Fruit fly (Drosophila melanogaster) whole organism, embryonic: ENCODE results near the gene SecS.

Experiments
- ATbp ChIP-seq: fragments of 200-800 bp; sonication (Bioruptor generic); optimal IDR thresholded peaks from 2 replicates; lab custom pipeline; 2017; ENCODE audit warnings: missing biosample characterization, mild to moderate bottlenecking, missing genetic modification characterization, missing genetic modification reagents
- Aef1 ChIP-seq: fragments of 200-800 bp; sonication (Bioruptor generic); IDR thresholded peaks from 3 replicates; pipeline ENCODE4 v1.3.6; 2022; ENCODE audit warnings: missing biosample characterization, missing genetic modification characterization
- CG10209 ChIP-seq: fragments of 200-800 bp; sonication (Bioruptor generic); optimal IDR thresholded peaks from 3 replicates; lab custom pipeline; 2017; ENCODE audit warnings: missing biosample characterization, mild to moderate bottlenecking, missing genetic modification characterization, missing genetic modification reagents
- CG10274 ChIP-seq: fragments of 200-800 bp; sonication (Bioruptor generic); optimal IDR thresholded peaks from 3 replicates; lab custom pipeline; 2017; ENCODE audit warnings: missing biosample characterization, mild to moderate bottlenecking, missing genetic modification characterization
- CG17328 ChIP-seq: fragments of 200-800 bp; sonication (Bioruptor generic); IDR thresholded peaks from 2 replicates; pipeline ENCODE4 v1.3.6; 2022; ENCODE audit warnings: missing biosample characterization, missing genetic modification characterization
- CG17829 ChIP-seq: fragments of 200-800 bp; optimal IDR thresholded peaks from 2 replicates; lab custom pipeline; 2019; ENCODE audit warnings: missing biosample characterization, mild to moderate bottlenecking, missing genetic modification characterization, moderate library complexity
- CG2116 ChIP-seq: fragments of 200-800 bp; sonication (Bioruptor generic); optimal IDR thresholded peaks from 3 replicates; lab custom pipeline; 2018; ENCODE audit warnings: missing biosample characterization, mild to moderate bottlenecking, missing genetic modification characterization
- CG2199 ChIP-seq: fragments of 200-800 bp; sonication (Bioruptor generic); IDR thresholded peaks from 3 replicates; pipeline ENCODE4 v1.3.6; 2022; ENCODE audit warnings: missing biosample characterization, missing genetic modification characterization
- CG2875 ChIP-seq: fragments of 200-800 bp; sonication (Bioruptor generic); optimal IDR thresholded peaks from 2 replicates; lab custom pipeline; 2017; ENCODE audit warnings: missing biosample characterization, mild to moderate bottlenecking, missing genetic modification characterization, missing genetic modification reagents
- CG32767 ChIP-seq: fragments of 200-800 bp; sonication (Bioruptor generic); IDR thresholded peaks from 2 replicates; pipeline ENCODE4 v1.3.6; 2022; ENCODE audit warnings: missing biosample characterization, missing genetic modification characterization
- CG3407 ChIP-seq: fragments of 200-800 bp; sonication (Bioruptor generic); optimal IDR thresholded peaks from 2 replicates; lab custom pipeline; 2018; ENCODE audit warnings: missing biosample characterization, mild to moderate bottlenecking, missing genetic modification characterization
- CG3995 ChIP-seq: fragments of 200-800 bp; sonication (Bioruptor generic); optimal IDR thresholded peaks from 3 replicates; lab custom pipeline; 2016; ENCODE audit warnings: missing biosample characterization, missing genetic modification characterization
- CG4328 ChIP-seq: fragments of 200-800 bp; sonication (Bioruptor generic); optimal IDR thresholded peaks from 3 replicates; lab custom pipeline; 2017; ENCODE audit warnings: missing biosample characterization, missing genetic modification reagents, missing genetic modification characterization
- CG5180 ChIP-seq: fragments of 200-800 bp; sonication (Bioruptor generic); optimal IDR thresholded peaks from 3 replicates; lab custom pipeline; 2017; ENCODE audit warnings: missing biosample characterization, missing genetic modification characterization, mild to moderate bottlenecking, moderate library complexity, missing genetic modification reagents
- CG6272 ChIP-seq: fragments of 200-800 bp; sonication (Bioruptor generic); IDR thresholded peaks from 2 replicates; pipeline ENCODE4 v1.3.6; 2022; ENCODE audit warnings: missing biosample characterization, missing genetic modification characterization
- CG8924 ChIP-seq: fragments of 200-800 bp; optimal IDR thresholded peaks from 3 replicates; lab custom pipeline; 2019; ENCODE audit warnings: missing biosample characterization, mild to moderate bottlenecking, missing genetic modification characterization, moderate library complexity
- CG9437 ChIP-seq: fragments of 200-800 bp; sonication (Bioruptor generic); optimal IDR thresholded peaks from 2 replicates; lab custom pipeline; 2018; ENCODE audit warnings: missing biosample characterization, mild to moderate bottlenecking, missing genetic modification characterization
- CG9609 ChIP-seq: fragments of 200-800 bp; sonication (Bioruptor generic); optimal IDR thresholded peaks from 3 replicates; lab custom pipeline; 2016; ENCODE audit warnings: missing biosample characterization, missing genetic modification characterization
- CHES-1-like ChIP-seq: fragments of 200-800 bp; sonication (Bioruptor generic); optimal IDR thresholded peaks from 2 replicates; lab custom pipeline; 2016; ENCODE audit warnings: missing biosample characterization, missing genetic modification characterization
- Camta ChIP-seq: fragments of 200-800 bp; sonication (Bioruptor generic); optimal IDR thresholded peaks from 2 replicates; lab custom pipeline; 2016; ENCODE audit warnings: missing biosample characterization, missing genetic modification characterization
- Elba2 ChIP-seq: fragments of 200-800 bp; sonication (Bioruptor generic); optimal IDR thresholded peaks from 3 replicates; lab custom pipeline; 2016; ENCODE audit warnings: missing biosample characterization, missing genetic modification characterization
- Hey ChIP-seq: fragments of 200-800 bp; sonication (Bioruptor generic); optimal IDR thresholded peaks from 3 replicates; lab custom pipeline; 2018; ENCODE audit warnings: missing biosample characterization, mild to moderate bottlenecking, missing genetic modification characterization
- Lpt ChIP-seq: fragments of >200 bp; optimal IDR thresholded peaks from 2 replicates; lab custom pipeline; 2018; ENCODE audit warnings: missing biosample characterization, missing genetic modification characterization
- Pdp1 ChIP-seq, 2 experiments: fragments of 200-800 bp; sonication (Bioruptor generic); optimal IDR thresholded peaks; 3 replicates each; lab custom pipeline; 2016; ENCODE audit warnings: missing biosample characterization in 2 of 2, missing genetic modification characterization in 2 of 2, mild to moderate bottlenecking in 1 of 2, moderate library complexity in 1 of 2
- Poxn ChIP-seq: fragments of 200-800 bp; sonication (Bioruptor generic); IDR thresholded peaks from 2 replicates; pipeline ENCODE4 v1.3.6; 2022; ENCODE audit warnings: missing biosample characterization, missing genetic modification characterization
- Six4 ChIP-seq: fragments of 200-800 bp; sonication (Bioruptor generic); optimal IDR thresholded peaks from 2 replicates; lab custom pipeline; 2016; ENCODE audit warnings: missing biosample characterization, missing genetic modification characterization
- Sox102F ChIP-seq: fragments of 200-800 bp; sonication (Bioruptor generic); optimal IDR thresholded peaks from 2 replicates; lab custom pipeline; 2018; ENCODE audit warnings: missing biosample characterization, mild to moderate bottlenecking, missing genetic modification characterization, moderate library complexity
- YL-1 ChIP-seq: fragments of 200-800 bp; sonication (Bioruptor generic); optimal IDR thresholded peaks from 3 replicates; lab custom pipeline; 2017; ENCODE audit warnings: missing biosample characterization, mild to moderate bottlenecking, missing genetic modification characterization
- ap ChIP-seq: fragments of 200-800 bp; sonication (Bioruptor generic); IDR thresholded peaks from 2 replicates; pipeline ENCODE4 v1.3.6; 2022; ENCODE audit warnings: missing biosample characterization, missing genetic modification characterization
- crc ChIP-seq: fragments of 200-800 bp; sonication (Bioruptor generic); optimal IDR thresholded peaks from 2 replicates; lab custom pipeline; 2016; ENCODE audit warnings: missing biosample characterization, missing genetic modification characterization
- emc ChIP-seq: fragments of 200-800 bp; sonication (Bioruptor generic); optimal IDR thresholded peaks from 2 replicates; lab custom pipeline; 2016; ENCODE audit warnings: missing biosample characterization, missing genetic modification characterization
- gce ChIP-seq: fragments of 200-800 bp; sonication (Bioruptor generic); IDR thresholded peaks from 3 replicates; pipeline ENCODE4 v1.3.6; 2022; ENCODE audit warnings: missing biosample characterization, missing genetic modification characterization
- gfzf ChIP-seq: fragments of 200-800 bp; sonication (Bioruptor generic); optimal IDR thresholded peaks from 2 replicates; lab custom pipeline; 2016; ENCODE audit warnings: missing biosample characterization, mild to moderate bottlenecking, missing genetic modification characterization, moderate library complexity
- hbn ChIP-seq: fragments of 200-800 bp; sonication (Bioruptor generic); IDR thresholded peaks from 2 replicates; pipeline ENCODE4 v1.3.6; 2022; ENCODE audit warnings: missing biosample characterization, missing genetic modification characterization; ENCODE audit not compliant: partially characterized antibody
- insv ChIP-seq, 2 experiments: fragments of 200-800 bp; sonication (Bioruptor generic); optimal IDR thresholded peaks; 3 replicates each; lab custom pipeline; 2016 to 2018; ENCODE audit warnings: missing biosample characterization in 2 of 2, missing genetic modification characterization in 2 of 2
- jigr1 ChIP-seq: fragments of 200-800 bp; sonication (Bioruptor generic); IDR thresholded peaks from 3 replicates; pipeline ENCODE4 v1.3.6; 2022; ENCODE audit warnings: missing biosample characterization, missing genetic modification characterization
- knrl ChIP-seq: fragments of 200-800 bp; sonication (Bioruptor generic); IDR thresholded peaks from 3 replicates; pipeline ENCODE4 v1.3.6; 2022; ENCODE audit warnings: missing biosample characterization, missing genetic modification characterization; ENCODE audit not compliant: partially characterized antibody
- lab ChIP-seq: fragments of 200-800 bp; sonication (Bioruptor generic); optimal IDR thresholded peaks from 3 replicates; lab custom pipeline; 2017; ENCODE audit warnings: missing biosample characterization, missing genetic modification characterization, mild to moderate bottlenecking, moderate library complexity, missing genetic modification reagents
- nau ChIP-seq: fragments of 200-800 bp; sonication (Bioruptor generic); optimal IDR thresholded peaks from 3 replicates; lab custom pipeline; 2017; ENCODE audit warnings: missing biosample characterization, mild to moderate bottlenecking, missing genetic modification characterization, missing genetic modification reagents
- odd ChIP-seq: fragments of 200-800 bp; sonication (Bioruptor generic); optimal IDR thresholded peaks from 2 replicates; lab custom pipeline; 2017; ENCODE audit warnings: missing biosample characterization, mild to moderate bottlenecking, missing genetic modification characterization
- onecut ChIP-seq: fragments of 200-800 bp; sonication (Bioruptor generic); IDR thresholded peaks from 2 replicates; pipeline ENCODE4 v1.3.6; 2022; ENCODE audit warnings: missing biosample characterization, missing genetic modification characterization
- pb ChIP-seq: fragments of 200-800 bp; sonication (Bioruptor generic); optimal IDR thresholded peaks from 3 replicates; lab custom pipeline; 2016; ENCODE audit warnings: missing biosample characterization, missing genetic modification characterization
- phol ChIP-seq: fragments of 200-800 bp; sonication (Bioruptor generic); optimal IDR thresholded peaks from 3 replicates; lab custom pipeline; 2018; ENCODE audit warnings: missing biosample characterization, mild to moderate bottlenecking, missing genetic modification characterization, moderate library complexity
- pros ChIP-seq: fragments of 200-800 bp; sonication (Bioruptor generic); optimal IDR thresholded peaks from 3 replicates; lab custom pipeline; 2019; ENCODE audit warnings: missing biosample characterization, mild to moderate bottlenecking, missing genetic modification characterization, moderate library complexity
- pzg ChIP-seq: fragments of 200-800 bp; sonication (Bioruptor generic); optimal IDR thresholded peaks from 3 replicates; lab custom pipeline; 2018; ENCODE audit warnings: missing biosample characterization, mild to moderate bottlenecking, missing genetic modification characterization, moderate library complexity
- row ChIP-seq: fragments of 200-800 bp; sonication (Bioruptor generic); IDR thresholded peaks from 3 replicates; pipeline ENCODE4 v1.3.6; 2022; ENCODE audit warnings: missing biosample characterization, missing genetic modification characterization
- stwl ChIP-seq: fragments of 200-800 bp; sonication (Bioruptor generic); optimal IDR thresholded peaks from 3 replicates; lab custom pipeline; 2018; ENCODE audit warnings: missing biosample characterization, mild to moderate bottlenecking, missing genetic modification characterization, moderate library complexity
- trem ChIP-seq: fragments of 200-800 bp; optimal IDR thresholded peaks from 3 replicates; lab custom pipeline; 2019; ENCODE audit warnings: missing biosample characterization, mild to moderate bottlenecking, missing genetic modification characterization, moderate library complexity
- twi ChIP-seq: fragments of 200-800 bp; optimal IDR thresholded peaks from 2 replicates; lab custom pipeline; 2019; ENCODE audit warnings: missing biosample characterization, mild to moderate bottlenecking, missing genetic modification characterization, moderate library complexity
- zen2 ChIP-seq: fragments of 200-800 bp; sonication (Bioruptor generic); IDR thresholded peaks from 3 replicates; pipeline ENCODE4 v1.3.6; 2022; ENCODE audit warnings: missing biosample characterization, missing genetic modification characterization; ENCODE audit not compliant: partially characterized antibody

The SecS gene

DNA sequence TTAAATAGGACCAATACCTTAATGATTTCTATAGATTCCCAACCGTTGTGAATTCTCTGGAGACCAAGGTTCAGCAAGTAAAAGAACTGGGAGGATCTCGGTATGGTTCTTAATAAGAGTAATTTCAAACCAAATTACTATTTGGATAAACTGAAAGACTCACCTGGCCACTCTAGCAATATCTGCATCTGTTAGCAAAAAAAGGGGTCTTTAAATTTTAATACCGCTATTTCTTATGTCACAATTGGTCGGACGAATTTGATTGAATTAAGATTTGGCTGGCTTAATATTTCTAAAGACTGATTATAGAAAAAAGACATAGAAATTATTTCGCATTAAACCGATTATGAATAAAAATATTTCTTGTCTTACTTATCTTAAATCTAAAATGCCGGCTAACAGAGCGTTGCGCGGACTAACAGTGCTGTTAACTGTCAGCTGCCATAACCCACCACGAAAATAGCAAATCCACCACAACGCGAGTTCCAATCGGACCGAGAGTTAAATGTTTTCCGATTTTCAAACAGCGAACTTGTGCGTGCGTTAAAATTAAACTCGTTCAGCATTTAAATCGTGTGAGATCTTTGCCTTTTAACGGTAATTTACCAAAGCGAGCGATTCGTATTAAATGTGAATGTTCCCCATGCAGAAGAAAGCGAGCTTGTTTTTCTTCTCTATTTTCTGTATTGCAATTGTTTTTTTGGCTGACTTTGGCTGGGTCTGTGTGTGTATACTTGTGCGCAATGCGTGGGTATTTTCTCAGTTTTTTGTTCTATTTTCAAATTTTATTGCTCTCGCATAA lies 30.4 kb upstream of the SecS start, which contains the start of gene CRMP (continued):
- no peak for TF ChIP-seq CG10274 (GFP tag; lab: Kevin White, UChicago)
- no peak for TF ChIP-seq pros (GFP tag; lab: Kevin White, UChicago)
- no peak for TF ChIP-seq CG3407 (GFP tag; lab: Kevin White, UChicago)
- peak; percentile 89 for TF ChIP-seq CG32767 (GFP tag; lab: Robert Waterston, UW)
- no peak for TF ChIP-seq CG4328 (GFP tag; lab: Kevin White, UChicago)
- TF ChIP-seq CG17829 (tag; lab: Kevin White, UChicago) = peak; percentile 24
- TF ChIP-seq hbn = peak; percentile 54
- 0 out of 2 replicates have a peak, but pooled peaks have one; percentile 5 for TF ChIP-seq CG17328
- TF ChIP-seq pb (GFP tag; lab: Kevin White, UChicago) = no peak
- no peak for TF ChIP-seq Lpt (GFP tag; lab: Kevin White, UChicago)
- peak; percentile 31 for TF ChIP-seq odd (GFP tag; lab: Kevin White, UChicago)
- TF ChIP-seq gfzf (GFP tag; lab: Kevin White, UChicago) = peak; percentile 65
- no peak for TF ChIP-seq CG10209
- TF ChIP-seq CG8924 (tag; lab: Kevin White, UChicago) = peak; percentile 15
- no peak for TF ChIP-seq Hey (tag; lab: Kevin White, UChicago)
- TF ChIP-seq Pdp1 (GFP tag; optimal IDR thresholded peaks at IDR 0.05; lab: Kevin White, UChicago) = peak in 1 of 2 experiments; percentile 61
- peak; percentile 69 for TF ChIP-seq YL-1
- no peak for TF ChIP-seq lab (GFP tag; lab: Kevin White, UChicago)
- peak; percentile 8 for TF ChIP-seq pzg (GFP tag; lab: Kevin White, UChicago)
- no peak for TF ChIP-seq emc (GFP tag; lab: Kevin White, UChicago)
- no peak for TF ChIP-seq CG6272
- no peak for TF ChIP-seq Sox102F (GFP tag; lab: Kevin White, UChicago)
- peak; percentile 99 for TF ChIP-seq stwl (tag; lab: Kevin White, UChicago)
- TF ChIP-seq nau (GFP tag; lab: Kevin White, UChicago) = no peak
- peak; percentile 38 for TF ChIP-seq phol (tag; lab: Kevin White, UChicago)
- no peak for TF ChIP-seq Six4 (GFP tag; lab: Kevin White, UChicago)
- TF ChIP-seq Poxn = no peak
- TF ChIP-seq CG9437 = no peak
- no peak for TF ChIP-seq row (GFP tag; lab: Robert Waterston, UW)
- no peak for TF ChIP-seq crc (GFP tag; lab: Kevin White, UChicago)
- TF ChIP-seq zen2 (GFP tag; lab: Robert Waterston, UW) = peak; percentile 24; the same call in 1 of the 3 replicates
- no peak for TF ChIP-seq knrl
- TF ChIP-seq ATbp (GFP tag; lab: Kevin White, UChicago) = no peak
- TF ChIP-seq CG2116 (GFP tag; lab: Kevin White, UChicago) = no peak
- TF ChIP-seq ap (GFP tag; lab: Robert Waterston, UW) = no peak
- peak; percentile 22 for TF ChIP-seq CG5180 (GFP tag; lab: Kevin White, UChicago)
- no peak for TF ChIP-seq onecut (GFP tag; lab: Robert Waterston, UW)

DNA sequence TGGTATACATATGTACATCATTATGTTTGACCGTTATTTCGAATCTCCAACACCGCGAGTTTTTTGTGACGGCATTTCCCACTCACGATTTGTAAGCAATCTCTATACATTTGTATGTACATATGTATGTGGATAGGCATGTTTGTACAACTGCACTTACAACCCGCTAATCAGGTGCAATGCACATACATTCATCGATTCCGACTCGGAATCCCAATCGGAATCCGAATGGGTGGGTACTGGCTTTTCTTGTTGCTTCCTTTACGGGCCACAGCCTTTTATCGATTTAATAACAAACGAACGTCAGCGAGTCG lies 29.8 kb upstream of the SecS start:
- TF ChIP-seq CHES-1-like (GFP tag; lab: Kevin White, UChicago) (no peak), insv (GFP tag; optimal IDR thresholded peaks at IDR 0.05; lab: Kevin White, UChicago) (peak; percentile 17 to 85), Elba2 (GFP tag; lab: Kevin White, UChicago) (peak; percentile 21), CG9609 (no peak), jigr1 (GFP tag; lab: Robert Waterston, UW) (no peak), Camta (GFP tag; lab: Kevin White, UChicago) (no peak), CG3995 (no peak), trem (no peak), CG17328 (0 out of 2 replicates have a peak, but pooled peaks have one; percentile 1), onecut (GFP tag; lab: Robert Waterston, UW) (peak; percentile 41), gce (GFP tag; lab: Robert Waterston, UW) (no peak), CG32767 (GFP tag; lab: Robert Waterston, UW) (peak; percentile 7; the same call in 1 of the 2 replicates), CG2875 (GFP tag; lab: Kevin White, UChicago) (no peak), twi (tag; lab: Kevin White, UChicago) (peak; percentile 68), Aef1 (no peak), CG2199 (0 out of 3 replicates have a peak, but pooled peaks have one; percentile 24)
